Fruit fly (Drosophila melanogaster) whole organism, prepupa: ENCODE data around the gene CG12477.

Experiments
- Blimp-1 ChIP-seq: fragments of 200-800 bp; sonication (Bioruptor generic); optimal IDR thresholded peaks from 3 replicates; lab custom pipeline; 2017; ENCODE audit warnings: missing biosample characterization, missing genetic modification characterization, mild to moderate bottlenecking, moderate library complexity, missing genetic modification reagents
- CG10669 ChIP-seq: fragments of 200-800 bp; sonication (Bioruptor generic); optimal IDR thresholded peaks from 3 replicates; lab custom pipeline; 2018; ENCODE audit warnings: missing biosample characterization, mild to moderate bottlenecking, missing genetic modification characterization, moderate library complexity
- CG11902 ChIP-seq: fragments of 200-800 bp; sonication (Bioruptor generic); optimal IDR thresholded peaks from 3 replicates; lab custom pipeline; 2016; ENCODE audit warnings: missing biosample characterization, missing genetic modification characterization
- CG15336 ChIP-seq: fragments of 200-800 bp; sonication (Bioruptor generic); IDR thresholded peaks from 2 replicates; pipeline ENCODE4 v1.3.6; 2022; ENCODE audit warnings: missing biosample characterization, missing genetic modification characterization
- CG3032 ChIP-seq: fragments of 200-800 bp; optimal IDR thresholded peaks from 2 replicates; lab custom pipeline; 2019; ENCODE audit warnings: missing biosample characterization, mild to moderate bottlenecking, missing genetic modification characterization, moderate library complexity
- CG32006 ChIP-seq: fragments of 200-800 bp; sonication (Bioruptor generic); optimal IDR thresholded peaks from 3 replicates; lab custom pipeline; 2017; ENCODE audit warnings: missing biosample characterization, mild to moderate bottlenecking, missing genetic modification characterization
- CG34406 ChIP-seq: fragments of 200-800 bp; sonication (Bioruptor generic); optimal IDR thresholded peaks from 3 replicates; lab custom pipeline; 2016; ENCODE audit warnings: missing biosample characterization, missing genetic modification characterization
- CG3919 ChIP-seq: fragments of 200-800 bp; sonication (Bioruptor generic); optimal IDR thresholded peaks from 3 replicates; lab custom pipeline; 2016; ENCODE audit warnings: missing biosample characterization, missing genetic modification characterization
- CG4318 ChIP-seq: fragments of 200-800 bp; sonication (Bioruptor generic); optimal IDR thresholded peaks from 3 replicates; lab custom pipeline; 2017; ENCODE audit warnings: missing biosample characterization, mild to moderate bottlenecking, missing genetic modification characterization
- CG6163 ChIP-seq: fragments of 200-800 bp; sonication (Bioruptor generic); IDR thresholded peaks from 3 replicates; pipeline ENCODE4 v1.3.6; 2022; ENCODE audit warnings: missing biosample characterization, missing genetic modification characterization
- CG6792 ChIP-seq: fragments of 200-800 bp; sonication (Bioruptor generic); optimal IDR thresholded peaks from 3 replicates; lab custom pipeline; 2016; ENCODE audit warnings: missing biosample characterization, missing genetic modification characterization
- CG6808 ChIP-seq: fragments of 200-800 bp; sonication (Bioruptor generic); optimal IDR thresholded peaks from 3 replicates; lab custom pipeline; 2017; ENCODE audit warnings: missing biosample characterization, missing genetic modification characterization, mild to moderate bottlenecking, moderate library complexity, missing genetic modification reagents
- CG6854 ChIP-seq: fragments of 200-800 bp; sonication (Bioruptor generic); optimal IDR thresholded peaks from 2 replicates; lab custom pipeline; 2017; ENCODE audit warnings: missing biosample characterization, mild to moderate bottlenecking, missing genetic modification characterization
- CG7368 ChIP-seq: fragments of 200-800 bp; sonication (Bioruptor generic); optimal IDR thresholded peaks from 3 replicates; lab custom pipeline; 2016; ENCODE audit warnings: missing biosample characterization, missing genetic modification characterization
- CG8119 ChIP-seq: fragments of 200-800 bp; sonication (Bioruptor generic); IDR thresholded peaks from 3 replicates; pipeline ENCODE4 v1.3.6; 2022; ENCODE audit warnings: missing biosample characterization, missing genetic modification characterization
- CG8319 ChIP-seq: fragments of 200-800 bp; sonication (Bioruptor generic); optimal IDR thresholded peaks from 3 replicates; lab custom pipeline; 2016; ENCODE audit warnings: missing biosample characterization, missing genetic modification characterization
- CG8632 ChIP-seq: fragments of 200-800 bp; sonication (Bioruptor generic); optimal IDR thresholded peaks from 3 replicates; lab custom pipeline; 2016; ENCODE audit warnings: missing biosample characterization, missing genetic modification characterization
- CG9139 ChIP-seq: fragments of 200-800 bp; sonication (Bioruptor generic); optimal IDR thresholded peaks from 3 replicates; lab custom pipeline; 2017; ENCODE audit warnings: missing biosample characterization, mild to moderate bottlenecking, missing genetic modification characterization
- Eip75B ChIP-seq: fragments of 200-800 bp; sonication (Bioruptor generic); optimal IDR thresholded peaks from 3 replicates; lab custom pipeline; 2016; ENCODE audit warnings: missing biosample characterization, missing genetic modification characterization
- Eip78C ChIP-seq: fragments of 200-800 bp; sonication (Bioruptor generic); peaks from one replicate; lab custom pipeline; 2016; ENCODE audit warnings: missing biosample characterization, missing genetic modification characterization
- Eip93F ChIP-seq: fragments of 200-800 bp; sonication (Bioruptor generic); optimal IDR thresholded peaks from 2 replicates; lab custom pipeline; 2016; ENCODE audit warnings: missing biosample characterization, mild to moderate bottlenecking, missing genetic modification characterization
- Ets21C ChIP-seq: fragments of 200-800 bp; sonication (Bioruptor generic); optimal IDR thresholded peaks from 3 replicates; lab custom pipeline; 2016; ENCODE audit warnings: missing biosample characterization, missing genetic modification characterization
- Gug ChIP-seq: fragments of 200-800 bp; sonication (Bioruptor generic); IDR thresholded peaks from 2 replicates; pipeline ENCODE4 v1.3.6; 2022; ENCODE audit warnings: missing biosample characterization, missing genetic modification characterization
- Hr38 ChIP-seq: sonication (Bioruptor generic); optimal IDR thresholded peaks from 2 replicates; lab custom pipeline; 2016; ENCODE audit warnings: missing biosample characterization, missing genetic modification characterization
- Hr4 ChIP-seq: fragments of 200-800 bp; sonication (Bioruptor generic); optimal IDR thresholded peaks from 3 replicates; lab custom pipeline; 2016; ENCODE audit warnings: missing biosample characterization, missing genetic modification characterization
- Lpt ChIP-seq: fragments of 200-800 bp; sonication (Bioruptor generic); optimal IDR thresholded peaks from 3 replicates; lab custom pipeline; 2016; ENCODE audit warnings: missing biosample characterization, missing genetic modification characterization
- Sox102F ChIP-seq: fragments of 200-800 bp; sonication (Bioruptor generic); optimal IDR thresholded peaks from 2 replicates; lab custom pipeline; 2016; ENCODE audit warnings: missing biosample characterization, mild to moderate bottlenecking, missing genetic modification characterization
- Sox14 ChIP-seq: fragments of 200-800 bp; sonication (Bioruptor generic); optimal IDR thresholded peaks from 3 replicates; lab custom pipeline; 2016; ENCODE audit warnings: missing biosample characterization, missing genetic modification characterization
- achi ChIP-seq: fragments of 200-800 bp; sonication (Bioruptor generic); optimal IDR thresholded peaks from 3 replicates; lab custom pipeline; 2016; ENCODE audit warnings: missing biosample characterization, missing genetic modification characterization
- cyc ChIP-seq: fragments of 200-800 bp; sonication (Bioruptor generic); optimal IDR thresholded peaks from 3 replicates; lab custom pipeline; 2016; ENCODE audit warnings: missing biosample characterization, missing genetic modification characterization
- dac ChIP-seq: fragments of 200-800 bp; sonication (Bioruptor generic); optimal IDR thresholded peaks from 2 replicates; lab custom pipeline; 2017; ENCODE audit warnings: missing biosample characterization, mild to moderate bottlenecking, missing genetic modification characterization
- dsx ChIP-seq: fragments of 200-800 bp; optimal IDR thresholded peaks from 3 replicates; lab custom pipeline; 2019; ENCODE audit warnings: missing biosample characterization, mild to moderate bottlenecking, missing genetic modification characterization, moderate library complexity; ENCODE audit not compliant: poor library complexity, severe bottlenecking
- esn ChIP-seq: fragments of 200-800 bp; sonication (Bioruptor generic); optimal IDR thresholded peaks from 2 replicates; lab custom pipeline; 2016; ENCODE audit warnings: missing biosample characterization, mild to moderate bottlenecking, missing genetic modification characterization, moderate library complexity
- fkh ChIP-seq: fragments of 200-800 bp; sonication (Bioruptor generic); optimal IDR thresholded peaks from 3 replicates; lab custom pipeline; 2017; ENCODE audit warnings: missing biosample characterization, mild to moderate bottlenecking, missing genetic modification characterization, moderate library complexity
- lz ChIP-seq: fragments of 200-800 bp; sonication (Bioruptor generic); optimal IDR thresholded peaks from 3 replicates; lab custom pipeline; 2016; ENCODE audit warnings: missing biosample characterization, missing genetic modification characterization
- net ChIP-seq: fragments of 200-800 bp; sonication (Bioruptor generic); optimal IDR thresholded peaks from 3 replicates; lab custom pipeline; 2016; ENCODE audit warnings: missing biosample characterization, missing genetic modification characterization
- pdm3 ChIP-seq: fragments of 200-800 bp; sonication (Bioruptor generic); optimal IDR thresholded peaks from 3 replicates; lab custom pipeline; 2016; ENCODE audit warnings: missing biosample characterization, missing genetic modification characterization
- salr ChIP-seq, 2 experiments: fragments of 200-800 bp; sonication (Bioruptor generic); optimal IDR thresholded peaks; 3 replicates each; lab custom pipeline; 2016 to 2018; ENCODE audit warnings: missing biosample characterization in 2 of 2, missing genetic modification characterization in 2 of 2, mild to moderate bottlenecking in 1 of 2
- spab ChIP-seq: fragments of 200-800 bp; sonication (Bioruptor generic); optimal IDR thresholded peaks from 2 replicates; lab custom pipeline; 2017; ENCODE audit warnings: missing biosample characterization, mild to moderate bottlenecking, missing genetic modification characterization, missing genetic modification reagents
- ss ChIP-seq, 2 experiments: fragments of 200-800 bp; sonication (Bioruptor generic); optimal IDR thresholded peaks; 2 replicates in 1 of 2; 3 replicates in 1 of 2; lab custom pipeline; 2017 to 2018; ENCODE audit warnings: mild to moderate bottlenecking in 2 of 2, missing biosample characterization in 2 of 2, missing genetic modification characterization in 2 of 2, moderate library complexity in 1 of 2
- svp ChIP-seq: fragments of 200-800 bp; sonication (Bioruptor generic); peaks from one replicate; lab custom pipeline; 2016; ENCODE audit warnings: missing biosample characterization, missing genetic modification characterization

Gene CG12477

dm6 chr3L:18698312-18698711, 24.8 kb downstream of the CG12477 start, which contains the start of gene Dic4:
Gene Dic4, minus strand, starts transcription at chr3L:18698412.
- no peak for TF ChIP-seq Blimp-1 (GFP tag; lab: Kevin White, UChicago)
- no peak for TF ChIP-seq CG6854 (GFP tag; lab: Kevin White, UChicago)
- no peak for TF ChIP-seq Lpt (GFP tag; lab: Kevin White, UChicago)
- TF ChIP-seq cyc: no peak

- TF ChIP-seq Hr38 (GFP tag; lab: Kevin White, UChicago): no peak
- TF ChIP-seq CG8319 (GFP tag; lab: Kevin White, UChicago): no peak
- no peak for TF ChIP-seq CG6808 (GFP tag; lab: Kevin White, UChicago)
- no peak for TF ChIP-seq Hr4
- TF ChIP-seq salr (GFP tag; optimal IDR thresholded peaks at IDR 0.05; lab: Kevin White, UChicago): no peak
- no peak for TF ChIP-seq fkh (GFP tag; lab: Kevin White, UChicago)
- TF ChIP-seq, all 60 proteins: peak for 0
Measured at dm6 chr3L:18693887-18694286, 29.2 kb downstream of the CG12477 start, which contains the start of gene CG6893. Gene CG6893, plus strand, starts transcription at chr3L:18694187.

- peak; percentile 22 for TF ChIP-seq Eip78C (GFP tag; lab: Kevin White, UChicago)
- no peak for TF ChIP-seq ss (GFP tag; optimal IDR thresholded peaks at IDR 0.05; lab: Kevin White, UChicago)
- peak; percentile 87 for TF ChIP-seq svp (GFP tag; lab: Kevin White, UChicago)
Measured at dm6 chr3L:18686220-18686801, 36.8 kb downstream of the CG12477 start, which contains the start of gene Cyp12c1. Gene Cyp12c1, minus strand, starts transcription at chr3L:18686319.

dm6 chr3L:18683846-18684245, 39.2 kb downstream of the CG12477 start, which contains the start of gene Chmp1:
Gene Chmp1, minus strand, starts transcription at chr3L:18684061.
- TF ChIP-seq Eip78C (GFP tag; lab: Kevin White, UChicago): no peak
- TF ChIP-seq, all 60 proteins: peak for 0

- peak; percentile 58 for TF ChIP-seq esn (GFP tag; lab: Kevin White, UChicago)
- TF ChIP-seq Sox14 (GFP tag; lab: Kevin White, UChicago): peak; percentile 36
- TF ChIP-seq CG11902 (GFP tag; lab: Kevin White, UChicago): peak; percentile 21
- no peak for TF ChIP-seq spab (GFP tag; lab: Kevin White, UChicago)
- no peak for TF ChIP-seq Eip75B (GFP tag; lab: Kevin White, UChicago)
- peak; percentile 20; the same call in 1 of the 2 replicates for TF ChIP-seq Gug (GFP tag; lab: Robert Waterston, UW)
- TF ChIP-seq Ets21C (GFP tag; lab: Kevin White, UChicago): no peak
- TF ChIP-seq CG7368 (GFP tag; lab: Kevin White, UChicago): no peak
- no peak for TF ChIP-seq Lpt (GFP tag; lab: Kevin White, UChicago)
- TF ChIP-seq dac: no peak
- peak; percentile 69 for TF ChIP-seq achi (GFP tag; lab: Kevin White, UChicago)
- no peak for TF ChIP-seq CG6163 (GFP tag; lab: Robert Waterston, UW)
- TF ChIP-seq Sox102F (GFP tag; lab: Kevin White, UChicago): no peak
- TF ChIP-seq lz (GFP tag; lab: Kevin White, UChicago): peak; percentile 33
- TF ChIP-seq CG8119 (GFP tag; lab: Robert Waterston, UW): no peak
- peak; percentile 31 for TF ChIP-seq cyc
- TF ChIP-seq CG34406: peak; percentile 71
- no peak for TF ChIP-seq pdm3 (GFP tag; lab: Kevin White, UChicago)
- TF ChIP-seq CG15336 (GFP tag; lab: Robert Waterston, UW): peak; percentile 68
- TF ChIP-seq CG8632 (GFP tag; lab: Kevin White, UChicago): peak; percentile 57
- no peak for TF ChIP-seq ss (GFP tag; optimal IDR thresholded peaks at IDR 0.05; lab: Kevin White, UChicago)
- TF ChIP-seq CG10669 (GFP tag; lab: Kevin White, UChicago): no peak
- TF ChIP-seq CG3032 (tag; lab: Kevin White, UChicago): peak; percentile 68
- no peak for TF ChIP-seq CG9139 (GFP tag; lab: Kevin White, UChicago)
- no peak for TF ChIP-seq CG4318 (GFP tag; lab: Kevin White, UChicago)
- TF ChIP-seq Eip93F: no peak
- TF ChIP-seq Blimp-1 (GFP tag; lab: Kevin White, UChicago): no peak
- no peak for TF ChIP-seq net (GFP tag; lab: Kevin White, UChicago)
- no peak for TF ChIP-seq CG3919 (GFP tag; lab: Kevin White, UChicago)
- TF ChIP-seq dsx: peak; percentile 57
- peak; percentile 58 for TF ChIP-seq svp (GFP tag; lab: Kevin White, UChicago)
- peak; percentile 35 for TF ChIP-seq CG6792
- no peak for TF ChIP-seq CG32006 (GFP tag; lab: Kevin White, UChicago)
Measured at dm6 chr3L:18681550-18682217, 41.4 kb downstream of the CG12477 start, which contains the start of the genes Sgf11 and CG32202. Gene Sgf11, minus strand, starts transcription at chr3L:18681836. Gene CG32202, plus strand, starts transcription at chr3L:18682184.
